Worm (Caenorhabditis elegans): ENCODE results near the gene srw-124.

The srw-124 gene

ce11 chrV:3017930-3018329, 41.5 kb downstream of the srw-124 start:
- TF ChIP-seq mab-5 (tag; optimal IDR thresholded peaks at IDR 0.05) (no peak), lsy-2 (tag; optimal IDR thresholded peaks at IDR 0.05) (no peak), zip-8 (tag; optimal IDR thresholded peaks at IDR 0.05) (no peak), snpc-4 (tag; optimal IDR thresholded peaks at IDR 0.05) (no peak), nhr-76 (tag; optimal IDR thresholded peaks at IDR 0.05) (no peak), unc-39 (tag; optimal IDR thresholded peaks at IDR 0.05) (no peak), lin-13 (tag; optimal IDR thresholded peaks at IDR 0.05) (no peak), ceh-39 (tag; optimal IDR thresholded peaks at IDR 0.05) (no peak), nhr-28 (tag; optimal IDR thresholded peaks at IDR 0.05) (no peak), flh-1 (GFP tag; optimal IDR thresholded peaks at IDR 0.05) (no peak), sem-2 (GFP tag; optimal IDR thresholded peaks at IDR 0.05) (no peak), ces-1 (GFP tag; optimal IDR thresholded peaks at IDR 0.05) (no peak), sptf-1 (tag; optimal IDR thresholded peaks at IDR 0.05) (no peak), cnd-1 (tag; optimal IDR thresholded peaks at IDR 0.05) (no peak), hlh-1 (tag; optimal IDR thresholded peaks at IDR 0.05) (no peak), pha-4 (tag; optimal IDR thresholded peaks at IDR 0.05) (no peak), mep-1 (tag; optimal IDR thresholded peaks at IDR 0.05) (no peak)

- no peak for TF ChIP-seq lin-32 (GFP tag; optimal IDR thresholded peaks at IDR 0.05)
- no peak for TF ChIP-seq mls-2 (tag; optimal IDR thresholded peaks at IDR 0.05)
Observed at ce11 chrV:3021306-3021705, 44.9 kb downstream of the srw-124 start, which contains the start of gene irld-12. irld-12 (minus strand) TSS chrV:3021406.

ce11 chrV:3024274-3024673, 47.9 kb downstream of the srw-124 start, which contains the start of gene asp-8:
asp-8 (plus strand) TSS chrV:3024549.
- TF ChIP-seq cnd-1 (tag; optimal IDR thresholded peaks at IDR 0.05), result no peak
- TF ChIP-seq unc-62 (GFP tag; optimal IDR thresholded peaks at IDR 0.05), result no peak
- TF ChIP-seq ztf-11 (tag; optimal IDR thresholded peaks at IDR 0.05), result no peak
- no peak for TF ChIP-seq M03D4.4 (tag; optimal IDR thresholded peaks at IDR 0.05)
- TF ChIP-seq unc-39 (tag; optimal IDR thresholded peaks at IDR 0.05), result no peak
- TF ChIP-seq zip-8 (tag; optimal IDR thresholded peaks at IDR 0.05), result no peak
- no peak for TF ChIP-seq sptf-1 (tag; optimal IDR thresholded peaks at IDR 0.05)
- TF ChIP-seq hlh-1 (tag; optimal IDR thresholded peaks at IDR 0.05), result no peak
- TF ChIP-seq nhr-237 (tag; optimal IDR thresholded peaks at IDR 0.05), result no peak
- no peak for TF ChIP-seq drap-1 (GFP tag; optimal IDR thresholded peaks at IDR 0.05)
- no peak for TF ChIP-seq ceh-39 (tag; optimal IDR thresholded peaks at IDR 0.05)
- no peak for TF ChIP-seq blmp-1 (tag; optimal IDR thresholded peaks at IDR 0.05)
- TF ChIP-seq nhr-76 (tag; optimal IDR thresholded peaks at IDR 0.05), result no peak
- no peak for TF ChIP-seq ceh-83 (GFP tag; optimal IDR thresholded peaks at IDR 0.05)
- TF ChIP-seq bed-3 (GFP tag; optimal IDR thresholded peaks at IDR 0.05), result no peak
- no peak for TF ChIP-seq elt-3 (tag; optimal IDR thresholded peaks at IDR 0.05)
- TF ChIP-seq nhr-28 (tag; optimal IDR thresholded peaks at IDR 0.05), result no peak
- TF ChIP-seq lin-13 (tag; optimal IDR thresholded peaks at IDR 0.05), result no peak
- TF ChIP-seq snpc-4 (tag; optimal IDR thresholded peaks at IDR 0.05), result no peak
- no peak for TF ChIP-seq nhr-12 (tag; optimal IDR thresholded peaks at IDR 0.05)

All from whole organism, mixed stage, embryonic.